Worm (Caenorhabditis elegans): Measurements from ENCODE around the gene W04B5.8.

The W04B5.8 gene

ce11 chrIII:2470757-2471509 lies 44.8 kb downstream of the W04B5.8 start:
- peak; percentile 74 for TF ChIP-seq set-16 (GFP tag; IDR thresholded peaks at IDR 0.05)

ce11 chrIII:2471855-2472254 lies 45.7 kb downstream of the W04B5.8 start:
- TF ChIP-seq nhr-11 (tag; optimal IDR thresholded peaks at IDR 0.05) (no peak), egl-43 (GFP tag; IDR thresholded peaks at IDR 0.05) (peak; percentile 48; the same call in 1 of the 2 replicates), mep-1 (tag; optimal IDR thresholded peaks at IDR 0.05) (peak; percentile 85), ceh-20 (GFP tag; IDR thresholded peaks at IDR 0.05) (0 out of 2 replicates have a peak, but pooled peaks have one; percentile 37), nhr-28 (tag; optimal IDR thresholded peaks at IDR 0.05) (peak; percentile 70), ZK337.2 (GFP tag; IDR thresholded peaks at IDR 0.05) (peak; percentile 40; the same call in 1 of the 2 replicates), mes-2 (tag; optimal IDR thresholded peaks at IDR 0.05; ENCODE audit: poor library complexity, severe bottlenecking) (peak; percentile 65), pha-4 (GFP tag; IDR thresholded peaks at IDR 0.05) (no peak; the same call in 1 of the 2 replicates), pha-4 (tag; optimal IDR thresholded peaks at IDR 0.05) (peak; percentile 72), lim-7 (GFP tag; IDR thresholded peaks at IDR 0.05) (0 out of 2 replicates have a peak, but pooled peaks have one; percentile 12), lin-13 (GFP tag; optimal IDR thresholded peaks at IDR 0.05) (peak; percentile 54), dve-1 (tag; optimal IDR thresholded peaks at IDR 0.05; ENCODE audit: insufficient read depth) (peak; percentile 53), zfp-3 (GFP tag; conservative IDR thresholded peaks at IDR 0.05) (no peak), lsy-2 (tag; optimal IDR thresholded peaks at IDR 0.05) (peak in 1 of 2 experiments; percentile 73), F44E2.7 (GFP tag; IDR thresholded peaks at IDR 0.05) (no peak), hif-1 (tag; optimal IDR thresholded peaks at IDR 0.05) (peak in 1 of 2 experiments; percentile 80), daf-16 (GFP tag; optimal IDR thresholded peaks at IDR 0.05) (no peak), daf-16 (tag; optimal IDR thresholded peaks at IDR 0.05) (peak; percentile 47), spr-3 (GFP tag; optimal IDR thresholded peaks at IDR 0.05) (no peak), nhr-41 (GFP tag; IDR thresholded peaks at IDR 0.05) (no peak), mxl-3 (GFP tag; optimal IDR thresholded peaks at IDR 0.05) (peak; percentile 87), hmg-1.1 (GFP tag; IDR thresholded peaks at IDR 0.05) (peak; percentile 72), ceh-44 (GFP tag; IDR thresholded peaks at IDR 0.05) (no peak), nhr-6 (tag; optimal IDR thresholded peaks at IDR 0.05) (peak; percentile 39), T26A8.4 (GFP tag; IDR thresholded peaks at IDR 0.05) (0 out of 2 replicates have a peak, but pooled peaks have one; percentile 32), aha-1 (tag) (peak; percentile 26), hlh-30 (tag; optimal IDR thresholded peaks at IDR 0.05; ENCODE audit: insufficient read depth) (peak; percentile 83), aly-2 (tag; optimal IDR thresholded peaks at IDR 0.05) (no peak), mdl-1 (tag; optimal IDR thresholded peaks at IDR 0.05) (peak; percentile 33 to 92), hlh-11 (tag; optimal IDR thresholded peaks at IDR 0.05) (peak; percentile 77), dmd-6 (GFP tag; IDR thresholded peaks at IDR 0.05) (peak; percentile 37), arid-1 (GFP tag; conservative IDR thresholded peaks at IDR 0.05) (0 out of 2 replicates have a peak, but pooled peaks have one; percentile 23), dpl-1 (GFP tag; optimal IDR thresholded peaks at IDR 0.05) (peak; percentile 57), lin-38 (GFP tag; IDR thresholded peaks at IDR 0.05) (peak; percentile 61), set-16 (GFP tag; IDR thresholded peaks at IDR 0.05) (peak; percentile 38; the same call in 1 of the 2 replicates)

ce11 chrIII:2473554-2473953 lies 47.4 kb downstream of the W04B5.8 start, which contains the start of gene smg-6:
smg-6 (plus strand) TSS chrIII:2473854.
- TF ChIP-seq zip-11 (GFP tag; IDR thresholded peaks at IDR 0.05) (no peak), ZK337.2 (GFP tag; IDR thresholded peaks at IDR 0.05) (no peak), dmd-9 (GFP tag; IDR thresholded peaks at IDR 0.05) (no peak), nhr-111 (GFP tag; optimal IDR thresholded peaks at IDR 0.05) (no peak), jun-1 (tag; optimal IDR thresholded peaks at IDR 0.05) (no peak), nhr-25 (tag; optimal IDR thresholded peaks at IDR 0.05; ENCODE audit: borderline replicate concordance, insufficient read depth) (no peak), unc-39 (tag; optimal IDR thresholded peaks at IDR 0.05) (no peak), tra-1 (GFP tag; IDR thresholded peaks at IDR 0.05) (no peak), ceh-62 (tag; optimal IDR thresholded peaks at IDR 0.05) (no peak), lin-39 (tag; optimal IDR thresholded peaks at IDR 0.05) (no peak), hmg-1.1 (GFP tag; IDR thresholded peaks at IDR 0.05) (no peak), set-16 (GFP tag; IDR thresholded peaks at IDR 0.05) (no peak), egl-27 (tag; optimal IDR thresholded peaks at IDR 0.05) (no peak), mes-2 (tag; optimal IDR thresholded peaks at IDR 0.05; ENCODE audit: poor library complexity, severe bottlenecking) (no peak), duxl-1 (tag; optimal IDR thresholded peaks at IDR 0.05; ENCODE audit: poor library complexity) (no peak), hlh-30 (tag; optimal IDR thresholded peaks at IDR 0.05; ENCODE audit: insufficient read depth) (no peak), hif-1 (tag; optimal IDR thresholded peaks at IDR 0.05) (no peak)
